Worm (Caenorhabditis elegans) whole organism, L4 larva: ENCODE measurements around the gene ham-3.
A peak's percentile ranks its signal among the peaks of the same experiment; 100 is the strongest.

Experiments
- F37D6.2 ChIP-seq: sonication (generic microtip); optimal IDR thresholded peaks from 2 replicates; lab custom pipeline; 2016; ENCODE audit warnings: mild to moderate bottlenecking, missing genetic modification characterization, missing compliant biosample characterization
- R02D3.7 ChIP-seq: fragments of 150-350 bp; sonication (generic microtip); optimal IDR thresholded peaks from 3 replicates; lab custom pipeline; 2014; ENCODE audit warnings: missing biosample characterization, missing genetic modification characterization
- Y48G9A.11 ChIP-seq: fragments of 200-800 bp; sonication (Bioruptor generic); IDR thresholded peaks from 2 replicates; pipeline ENCODE4 v1.3.6; 2022; ENCODE audit warnings: missing genetic modification reagents, missing genetic modification characterization, missing compliant biosample characterization
- Y5F2A.4 ChIP-seq: fragments of 200-800 bp; sonication (Bioruptor generic); optimal IDR thresholded peaks from 2 replicates; lab custom pipeline; 2018; ENCODE audit warnings: mild to moderate bottlenecking, missing genetic modification characterization, missing compliant biosample characterization
- ZK337.2 ChIP-seq: fragments of 200-800 bp; sonication (Bioruptor generic); IDR thresholded peaks from 2 replicates; pipeline ENCODE4 v1.3.6; 2022; ENCODE audit warnings: missing genetic modification reagents, missing genetic modification characterization, missing compliant biosample characterization
- attf-4 ChIP-seq: sonication (generic microtip); optimal IDR thresholded peaks from 3 replicates; lab custom pipeline; 2017; ENCODE audit warnings: missing biosample characterization, missing genetic modification characterization
- ceh-28 ChIP-seq: fragments of 150-350 bp; optimal IDR thresholded peaks from 2 replicates; lab custom pipeline; 2014; ENCODE audit warnings: missing biosample characterization, missing genetic modification reagents, missing genetic modification characterization
- ceh-82 ChIP-seq: sonication (generic microtip); optimal IDR thresholded peaks from 2 replicates; lab custom pipeline; 2017; ENCODE audit warnings: missing biosample characterization, missing genetic modification characterization
- daf-8 ChIP-seq: fragments of 200-800 bp; sonication (Bioruptor generic); IDR thresholded peaks from 2 replicates; pipeline ENCODE4 v1.3.6; 2022; ENCODE audit warnings: missing genetic modification characterization, missing compliant biosample characterization
- dmd-8 ChIP-seq: fragments of 200-800 bp; sonication (Bioruptor generic); IDR thresholded peaks from 2 replicates; pipeline ENCODE4 v1.3.6; 2022; ENCODE audit warnings: missing genetic modification characterization, missing compliant biosample characterization
- dmd-9 ChIP-seq: fragments of 200-800 bp; sonication (Bioruptor generic); IDR thresholded peaks from 2 replicates; pipeline ENCODE4 v1.3.6; 2022; ENCODE audit warnings: missing genetic modification reagents, missing genetic modification characterization, missing compliant biosample characterization
- dpl-1 ChIP-seq: fragments of 150-350 bp; optimal IDR thresholded peaks from 2 replicates; lab custom pipeline; 2014; ENCODE audit warnings: missing biosample characterization, missing genetic modification reagents, missing genetic modification characterization
- dve-1 ChIP-seq: sonication (generic microtip); optimal IDR thresholded peaks from 2 replicates; lab custom pipeline; 2017; ENCODE audit warnings: antibody characterized with exemption, mild to moderate bottlenecking, missing genetic modification characterization, missing compliant biosample characterization; ENCODE audit not compliant: insufficient read depth
- fos-1 ChIP-seq: fragments of 150-350 bp; optimal IDR thresholded peaks from 2 replicates; lab custom pipeline; 2014; ENCODE audit warnings: missing biosample characterization, missing genetic modification characterization
- hlh-30 ChIP-seq: sonication (generic microtip); optimal IDR thresholded peaks from 2 replicates; lab custom pipeline; 2017; ENCODE audit warnings: antibody characterized with exemption, mild to moderate bottlenecking, missing genetic modification characterization, missing compliant biosample characterization; ENCODE audit not compliant: insufficient read depth
- hmg-1.1 ChIP-seq: fragments of 200-800 bp; sonication (Bioruptor generic); IDR thresholded peaks from 2 replicates; pipeline ENCODE4 v1.3.6; 2022; ENCODE audit warnings: missing genetic modification reagents, missing genetic modification characterization, missing compliant biosample characterization
- lin-13 ChIP-seq: fragments of 150-350 bp; optimal IDR thresholded peaks from 2 replicates; lab custom pipeline; 2014; ENCODE audit warnings: missing biosample characterization, missing genetic modification reagents, missing genetic modification characterization
- lsy-2 ChIP-seq, 2 experiments: fragments of 150-350 bp in 1 of 2; sonication (generic microtip) in 1 of 2; optimal IDR thresholded peaks; 2 replicates each; lab custom pipeline; 2014 to 2017; ENCODE audit warnings: missing biosample characterization in 2 of 2, missing genetic modification characterization in 2 of 2
- mdt-29 ChIP-seq: fragments of 200-800 bp; sonication (Bioruptor generic); IDR thresholded peaks from 2 replicates; pipeline ENCODE4 v1.3.6; 2022; ENCODE audit warnings: missing genetic modification reagents, missing genetic modification characterization, missing compliant biosample characterization
- mes-2 ChIP-seq: sonication (generic microtip); optimal IDR thresholded peaks from 2 replicates; lab custom pipeline; 2016; ENCODE audit warnings: missing genotype, mild to moderate bottlenecking, missing genetic modification characterization, missing compliant biosample characterization; ENCODE audit not compliant: poor library complexity, severe bottlenecking
- mxl-3 ChIP-seq: fragments of 200-800 bp; sonication (Bioruptor generic); optimal IDR thresholded peaks from 2 replicates; lab custom pipeline; 2018; ENCODE audit warnings: mild to moderate bottlenecking, missing genetic modification characterization, missing compliant biosample characterization
- nhr-10 ChIP-seq: fragments of 150-350 bp; optimal IDR thresholded peaks from 2 replicates; lab custom pipeline; 2014; ENCODE audit warnings: missing biosample characterization, missing genetic modification characterization
- nhr-102 ChIP-seq: sonication (generic microtip); optimal IDR thresholded peaks from 2 replicates; lab custom pipeline; 2016; ENCODE audit warnings: mild to moderate bottlenecking, missing genetic modification characterization, moderate library complexity, missing compliant biosample characterization
- nhr-25 ChIP-seq: sonication (generic microtip); optimal IDR thresholded peaks from 2 replicates; lab custom pipeline; 2017; ENCODE audit warnings: missing genetic modification characterization, mild to moderate bottlenecking, missing compliant biosample characterization, antibody characterized with exemption, moderate library complexity, borderline replicate concordance; ENCODE audit not compliant: insufficient read depth
- nhr-41 ChIP-seq: fragments of 200-800 bp; sonication (Bioruptor generic); IDR thresholded peaks from 2 replicates; pipeline ENCODE4 v1.3.6; 2022; ENCODE audit warnings: missing genetic modification reagents, missing genetic modification characterization, missing compliant biosample characterization
- php-3 ChIP-seq: fragments of 200-800 bp; sonication (Bioruptor generic); IDR thresholded peaks from 2 replicates; pipeline ENCODE4 v1.3.6; 2022; ENCODE audit warnings: missing genetic modification reagents, missing genetic modification characterization, missing compliant biosample characterization
- rbr-2 ChIP-seq: sonication (generic microtip); optimal IDR thresholded peaks from 2 replicates; lab custom pipeline; 2016; ENCODE audit warnings: missing genotype, missing genetic modification characterization, missing compliant biosample characterization
- sdz-12 ChIP-seq: fragments of 200-800 bp; sonication (Bioruptor generic); optimal IDR thresholded peaks from 2 replicates; lab custom pipeline; 2018; ENCODE audit warnings: mild to moderate bottlenecking, missing genetic modification characterization, missing compliant biosample characterization
- snpc-1.2 ChIP-seq: fragments of 200-800 bp; sonication (Bioruptor generic); IDR thresholded peaks from 2 replicates; pipeline ENCODE4 v1.3.6; 2022; ENCODE audit warnings: missing genetic modification reagents, missing genetic modification characterization, missing compliant biosample characterization
- snpc-4 ChIP-seq: fragments of 150-350 bp; optimal IDR thresholded peaks from 2 replicates; lab custom pipeline; 2014; ENCODE audit warnings: missing biosample characterization, missing genetic modification characterization
- tag-97 ChIP-seq: fragments of 200-800 bp; sonication (Bioruptor generic); IDR thresholded peaks from 2 replicates; pipeline ENCODE4 v1.3.6; 2022; ENCODE audit warnings: missing genetic modification characterization, missing compliant biosample characterization
- unc-39 ChIP-seq: sonication (generic microtip); optimal IDR thresholded peaks from 2 replicates; lab custom pipeline; 2017; ENCODE audit warnings: missing biosample characterization, missing genetic modification characterization
- unc-62 ChIP-seq, 3 experiments: fragments of 150-350 bp in 1 of 3; sonication (generic microtip); optimal IDR thresholded peaks in 2 of 3; peaks in 1 of 3; 1 replicate in 1 of 3; 2 replicates in 2 of 3; lab custom pipeline; 2014 to 2017; ENCODE audit warnings: missing biosample characterization in 3 of 3, missing genetic modification characterization in 3 of 3, missing genetic modification reagents in 3 of 3, missing genotype in 1 of 3
- zfp-2 ChIP-seq: sonication (generic microtip); optimal IDR thresholded peaks from 2 replicates; lab custom pipeline; 2016; ENCODE audit warnings: mild to moderate bottlenecking, missing genetic modification characterization, missing compliant biosample characterization
- ztf-7 ChIP-seq: fragments of 150-350 bp; optimal IDR thresholded peaks from 2 replicates; lab custom pipeline; 2014; ENCODE audit warnings: missing biosample characterization, missing genetic modification characterization

ham-3 gene

ce11 chrIII:10120076-10120831 lies at the start of gene ham-3, which contains the start of gene gtf-2H3:
Gene ham-3 (plus strand): TSS chrIII:10120781.
Gene gtf-2H3 (minus strand): TSS chrIII:10120148.
- TF ChIP-seq nhr-25 (tag; lab: Kevin White, UChicago) (no peak), rbr-2 (tag; lab: Kevin White, UChicago) (no peak), attf-4 (no peak), snpc-4 (tag; lab: Kevin White, UChicago) (no peak), lsy-2 (tag; optimal IDR thresholded peaks at IDR 0.05; lab: Kevin White, UChicago) (peak in 1 of 2 experiments; percentile 25), mes-2 (tag; lab: Kevin White, UChicago) (peak; percentile 65), lin-13 (GFP tag; lab: Kevin White, UChicago) (no peak), hmg-1.1 (no peak), zfp-2 (tag; lab: Kevin White, UChicago) (no peak), nhr-10 (tag; lab: Kevin White, UChicago) (no peak), ceh-28 (peak; percentile 65)

DNA sequence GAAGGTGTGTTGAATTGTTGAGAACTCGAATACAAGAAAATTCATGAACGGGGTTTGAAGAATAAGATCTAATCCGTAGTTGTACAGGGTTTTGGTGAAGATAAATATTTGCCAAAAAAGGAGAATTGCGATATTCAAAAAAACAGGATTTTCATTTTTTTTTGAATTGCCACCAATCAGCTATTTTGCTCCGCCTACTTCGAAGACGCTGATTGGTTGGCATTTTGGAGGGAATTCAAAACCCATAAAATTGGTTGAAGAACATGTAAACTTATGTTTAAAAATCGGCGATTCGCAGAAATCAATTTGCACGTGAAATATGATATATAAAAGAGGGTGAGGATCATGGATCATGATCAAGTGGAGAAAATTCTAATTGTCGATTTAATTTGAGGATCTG lies 44.5 kb upstream of the ham-3 start:
- no peak for TF ChIP-seq tag-97
- no peak for TF ChIP-seq nhr-41 (GFP tag; lab: Robert Waterston, UW)
- no peak for TF ChIP-seq F37D6.2
- no peak for TF ChIP-seq nhr-25 (tag; lab: Kevin White, UChicago)
- TF ChIP-seq ceh-82 (tag; lab: Kevin White, UChicago) = no peak
- TF ChIP-seq mdt-29 (GFP tag; lab: Robert Waterston, UW) = no peak
- TF ChIP-seq dve-1 (tag; lab: Kevin White, UChicago) = no peak
- TF ChIP-seq ceh-28 = no peak
- TF ChIP-seq dmd-9 = no peak
- no peak for TF ChIP-seq sdz-12 (GFP tag; lab: Kevin White, UChicago)
- no peak for TF ChIP-seq unc-62 (GFP tag; optimal IDR thresholded peaks at IDR 0.05 in 1 of 2; lab: Kevin White, UChicago)
- TF ChIP-seq unc-62 (tag; optimal IDR thresholded peaks at IDR 0.05; lab: Kevin White, UChicago) = no peak
- no peak for TF ChIP-seq mxl-3 (GFP tag; lab: Kevin White, UChicago)
- TF ChIP-seq ZK337.2 (GFP tag; lab: Robert Waterston, UW) = no peak
- TF ChIP-seq snpc-1.2 (GFP tag; lab: Robert Waterston, UW) = no peak
- TF ChIP-seq unc-39 (tag; lab: Kevin White, UChicago) = no peak
- TF ChIP-seq Y48G9A.11 (GFP tag; lab: Robert Waterston, UW) = no peak
- no peak for TF ChIP-seq nhr-102 (tag; lab: Kevin White, UChicago)
- TF ChIP-seq, all 104 proteins: peak for 0

DNA sequence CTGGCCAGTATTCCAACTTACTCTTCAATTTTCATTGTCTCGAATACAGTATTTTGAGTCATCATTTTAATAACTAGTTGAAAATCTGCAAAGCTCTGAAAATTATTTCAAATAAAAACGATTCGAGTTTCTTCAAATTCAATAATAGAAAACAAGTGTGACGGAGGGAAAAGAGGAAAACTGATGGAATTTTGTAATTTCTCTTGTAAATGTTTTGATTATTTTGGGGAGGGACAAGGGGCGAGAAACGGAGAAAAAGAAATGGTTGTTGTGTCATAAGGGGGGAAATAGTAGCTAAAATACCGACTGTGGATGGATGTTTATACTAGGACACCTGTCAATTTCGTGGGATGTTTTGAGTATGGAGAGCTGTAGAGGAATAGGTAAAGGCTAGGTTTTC lies 42.4 kb upstream of the ham-3 start, which contains the start of gene T16G12.9:
T16G12.9 (minus strand) TSS at position 101 of the 400 bp plus-strand sequence.
- TF ChIP-seq hlh-30 (tag; lab: Kevin White, UChicago) = no peak
- TF ChIP-seq dve-1 (tag; lab: Kevin White, UChicago) = no peak
- TF ChIP-seq R02D3.7 (tag; lab: Kevin White, UChicago) = no peak
- no peak for TF ChIP-seq Y5F2A.4
- no peak for TF ChIP-seq unc-62 (GFP tag; optimal IDR thresholded peaks at IDR 0.05 in 1 of 2; lab: Kevin White, UChicago)
- no peak for TF ChIP-seq unc-62 (tag; optimal IDR thresholded peaks at IDR 0.05; lab: Kevin White, UChicago)
- no peak for TF ChIP-seq ztf-7 (tag; lab: Kevin White, UChicago)
- TF ChIP-seq sdz-12 (GFP tag; lab: Kevin White, UChicago) = no peak
- no peak for TF ChIP-seq php-3 (GFP tag; lab: Robert Waterston, UW)
- TF ChIP-seq fos-1 (tag; lab: Kevin White, UChicago) = no peak
- no peak for TF ChIP-seq dmd-8 (GFP tag; lab: Robert Waterston, UW)
- TF ChIP-seq daf-8 (GFP tag; lab: Robert Waterston, UW) = no peak
- no peak for TF ChIP-seq dpl-1
- no peak for TF ChIP-seq lin-13 (GFP tag; lab: Kevin White, UChicago)
- TF ChIP-seq mdt-29 (GFP tag; lab: Robert Waterston, UW) = no peak
